Worm (Caenorhabditis elegans) whole organism, L3 larva: ENCODE measurements around the gene ZK418.11.

Experiments used
- R02D3.7 ChIP-seq: fragments of 150-350 bp; optimal IDR thresholded peaks from 2 replicates; lab custom pipeline; 2014; ENCODE audit warnings: missing biosample characterization, missing genetic modification characterization
- ceh-16 ChIP-seq: sonication (generic microtip); optimal IDR thresholded peaks from 2 replicates; lab custom pipeline; 2017; ENCODE audit warnings: missing biosample characterization, missing genetic modification characterization
- ceh-28 ChIP-seq: fragments of 150-350 bp; optimal IDR thresholded peaks from 2 replicates; lab custom pipeline; 2014; ENCODE audit warnings: missing biosample characterization, missing genetic modification reagents, missing genetic modification characterization
- ceh-82 ChIP-seq: fragments of 150-350 bp; optimal IDR thresholded peaks from 2 replicates; lab custom pipeline; 2014; ENCODE audit warnings: missing biosample characterization, missing genetic modification characterization
- ceh-9 ChIP-seq: sonication (generic microtip); optimal IDR thresholded peaks from 2 replicates; lab custom pipeline; 2018; ENCODE audit warnings: missing biosample characterization, missing genetic modification characterization
- daf-12 ChIP-seq: fragments of 150-350 bp; optimal IDR thresholded peaks from 2 replicates; lab custom pipeline; 2014; ENCODE audit warnings: missing biosample characterization, missing genetic modification reagents, missing genetic modification characterization
- egl-27 ChIP-seq: sonication (generic microtip); optimal IDR thresholded peaks from 4 replicates; lab custom pipeline; 2017; ENCODE audit warnings: missing biosample characterization, missing genetic modification reagents, missing genetic modification characterization
- egl-5 ChIP-seq: fragments of 150-350 bp; optimal IDR thresholded peaks from 2 replicates; lab custom pipeline; 2017; ENCODE audit warnings: missing biosample characterization, missing genetic modification reagents, missing genetic modification characterization, inconsistent platforms
- elt-1 ChIP-seq: fragments of 150-350 bp; optimal IDR thresholded peaks from 2 replicates; lab custom pipeline; 2014; ENCODE audit warnings: missing biosample characterization, missing genetic modification characterization
- elt-2 ChIP-seq: sonication (generic microtip); optimal IDR thresholded peaks from 2 replicates; lab custom pipeline; 2016; ENCODE audit warnings: missing genetic modification reagents, mild to moderate bottlenecking, missing genetic modification characterization, missing compliant biosample characterization
- elt-3 ChIP-seq, 3 experiments: fragments of 150-350 bp in 1 of 3; sonication (generic microtip) in 2 of 3; optimal IDR thresholded peaks; 2 replicates in 2 of 3; 4 replicates in 1 of 3; lab custom pipeline; 2014 to 2017; ENCODE audit warnings: missing biosample characterization in 3 of 3, missing genetic modification characterization in 3 of 3
- eor-1 ChIP-seq, 2 experiments: fragments of 150-350 bp; optimal IDR thresholded peaks; 2 replicates each; lab custom pipeline; 2014 to 2018; ENCODE audit warnings: missing biosample characterization in 2 of 2, missing genetic modification characterization in 2 of 2
- fkh-10 ChIP-seq: sonication (generic microtip); optimal IDR thresholded peaks from 2 replicates; lab custom pipeline; 2017; ENCODE audit warnings: missing biosample characterization, missing genetic modification reagents, missing genetic modification characterization
- fos-1 ChIP-seq: fragments of 150-350 bp; optimal IDR thresholded peaks from 2 replicates; lab custom pipeline; 2014; ENCODE audit warnings: missing biosample characterization, missing genetic modification characterization
- hmg-11 ChIP-seq: sonication (generic microtip); optimal IDR thresholded peaks from 2 replicates; lab custom pipeline; 2016; ENCODE audit warnings: missing genetic modification characterization, missing compliant biosample characterization
- jun-1 ChIP-seq: fragments of 150-350 bp; optimal IDR thresholded peaks from 2 replicates; lab custom pipeline; 2014; ENCODE audit warnings: missing biosample characterization, missing genetic modification reagents, missing genetic modification characterization
- lin-15B ChIP-seq: fragments of 150-350 bp; optimal IDR thresholded peaks from 2 replicates; lab custom pipeline; 2014; ENCODE audit warnings: missing biosample characterization, missing genetic modification characterization
- lin-39 ChIP-seq: fragments of 150-350 bp; optimal IDR thresholded peaks from 2 replicates; lab custom pipeline; 2018; ENCODE audit warnings: missing biosample characterization, missing genetic modification reagents, missing genetic modification characterization
- mdl-1 ChIP-seq: fragments of 150-350 bp; optimal IDR thresholded peaks from 2 replicates; lab custom pipeline; 2014; ENCODE audit warnings: missing biosample characterization, missing genetic modification characterization
- mml-1 ChIP-seq: fragments of 150-350 bp; sonication (generic microtip); optimal IDR thresholded peaks from 3 replicates; lab custom pipeline; 2014; ENCODE audit warnings: missing biosample characterization, missing genetic modification characterization
- nfya-1 ChIP-seq: sonication (generic microtip); optimal IDR thresholded peaks from 2 replicates; lab custom pipeline; 2017; ENCODE audit warnings: missing genetic modification characterization, mild to moderate bottlenecking, missing compliant biosample characterization, antibody characterized with exemption, moderate library complexity; ENCODE audit not compliant: insufficient read depth
- nhr-11 ChIP-seq: fragments of 150-350 bp; optimal IDR thresholded peaks from 2 replicates; lab custom pipeline; 2014; ENCODE audit warnings: missing biosample characterization, missing genetic modification characterization
- nhr-12 ChIP-seq: fragments of 150-350 bp; optimal IDR thresholded peaks from 2 replicates; lab custom pipeline; 2014; ENCODE audit warnings: missing biosample characterization, missing genetic modification characterization
- nhr-23 ChIP-seq: fragments of 150-350 bp; optimal IDR thresholded peaks from 2 replicates; lab custom pipeline; 2014; ENCODE audit warnings: missing biosample characterization, missing genetic modification reagents, missing genetic modification characterization
- nhr-237 ChIP-seq: fragments of 150-350 bp; optimal IDR thresholded peaks from 2 replicates; lab custom pipeline; 2014; ENCODE audit warnings: missing biosample characterization, missing genetic modification characterization
- nhr-25 ChIP-seq: sonication (generic microtip); optimal IDR thresholded peaks from 2 replicates; lab custom pipeline; 2017; ENCODE audit warnings: missing biosample characterization, missing genetic modification characterization
- nhr-43 ChIP-seq: sonication (generic microtip); optimal IDR thresholded peaks from 2 replicates; lab custom pipeline; 2016; ENCODE audit warnings: mild to moderate bottlenecking, missing genetic modification characterization, missing compliant biosample characterization; ENCODE audit not compliant: poor library complexity, severe bottlenecking
- nhr-67 ChIP-seq: fragments of 150-350 bp; optimal IDR thresholded peaks from 2 replicates; lab custom pipeline; 2014; ENCODE audit warnings: missing biosample characterization, missing genetic modification characterization
- pha-4 ChIP-seq: fragments of 150-350 bp; optimal IDR thresholded peaks from 2 replicates; lab custom pipeline; 2014; ENCODE audit warnings: missing biosample characterization, missing genetic modification reagents, missing genetic modification characterization
- pqm-1 ChIP-seq: fragments of 150-350 bp; optimal IDR thresholded peaks from 2 replicates; lab custom pipeline; 2017; ENCODE audit warnings: missing biosample characterization, missing genetic modification characterization, inconsistent platforms
- sea-2 ChIP-seq: fragments of 150-350 bp; sonication (generic microtip); optimal IDR thresholded peaks from 4 replicates; lab custom pipeline; 2014; ENCODE audit warnings: missing biosample characterization, missing genetic modification reagents, missing genetic modification characterization
- skn-1 ChIP-seq: fragments of 150-350 bp; optimal IDR thresholded peaks from 2 replicates; lab custom pipeline; 2014; ENCODE audit warnings: missing biosample characterization, missing genetic modification characterization
- unc-62 ChIP-seq: fragments of 150-350 bp; sonication (generic microtip); optimal IDR thresholded peaks from 4 replicates; lab custom pipeline; 2014; ENCODE audit warnings: missing biosample characterization, missing genetic modification reagents, missing genetic modification characterization
- zag-1 ChIP-seq: fragments of 150-350 bp; optimal IDR thresholded peaks from 2 replicates; lab custom pipeline; 2014; ENCODE audit warnings: missing biosample characterization, missing genetic modification characterization

The ZK418.11 gene

ce11 chrIII:7069981-7070380 is 30.1 kb upstream of the ZK418.11 start, which contains the start of gene tmem-17:
TSS of gene tmem-17 (plus strand) at chrIII:7070281.
- no peak for TF ChIP-seq R02D3.7 (tag; lab: Kevin White, UChicago)
- no peak for TF ChIP-seq mdl-1 (tag; lab: Kevin White, UChicago)
- no peak for TF ChIP-seq elt-2 (tag; lab: Kevin White, UChicago)
- no peak for TF ChIP-seq skn-1 (tag; lab: Kevin White, UChicago)
- no peak for TF ChIP-seq ceh-9 (tag; lab: Kevin White, UChicago)
- TF ChIP-seq fos-1 (tag; lab: Kevin White, UChicago): no peak
- TF ChIP-seq pqm-1 (tag; lab: Kevin White, UChicago): no peak
- TF ChIP-seq hmg-11 (tag; lab: Kevin White, UChicago): no peak
- TF ChIP-seq ceh-16 (tag; lab: Kevin White, UChicago): no peak
- no peak for TF ChIP-seq mml-1 (tag; lab: Kevin White, UChicago)
- TF ChIP-seq pha-4 (tag; lab: Kevin White, UChicago): no peak
- no peak for TF ChIP-seq nhr-11
- TF ChIP-seq lin-15B (tag; lab: Kevin White, UChicago): no peak
- TF ChIP-seq nfya-1: no peak
- no peak for TF ChIP-seq ceh-82 (tag; lab: Kevin White, UChicago)
- TF ChIP-seq egl-5 (tag; lab: Kevin White, UChicago): no peak
- no peak for TF ChIP-seq elt-1 (tag; lab: Kevin White, UChicago)
- TF ChIP-seq unc-62 (GFP tag; lab: Kevin White, UChicago): no peak
- no peak for TF ChIP-seq jun-1 (tag; lab: Kevin White, UChicago)

- TF ChIP-seq skn-1 (tag; lab: Kevin White, UChicago): no peak
Observed at ce11 chrIII:7072452-7072851, 27.6 kb upstream of the ZK418.11 start, which contains the start of gene lin-37. TSS of gene lin-37 (minus strand) at chrIII:7072552.

- no peak for TF ChIP-seq nhr-67 (tag; lab: Kevin White, UChicago)
- peak; percentile 62 for TF ChIP-seq lin-15B (tag; lab: Kevin White, UChicago)
- peak; percentile 63 for TF ChIP-seq pha-4 (tag; lab: Kevin White, UChicago)
- no peak for TF ChIP-seq nhr-43 (tag; lab: Kevin White, UChicago)
- peak; percentile 53 for TF ChIP-seq nfya-1
- TF ChIP-seq pqm-1 (tag; lab: Kevin White, UChicago): no peak
- TF ChIP-seq nhr-23 (tag; lab: Kevin White, UChicago): peak; percentile 34
- peak; percentile 14 for TF ChIP-seq nhr-25 (tag; lab: Kevin White, UChicago)
- peak; percentile 9 for TF ChIP-seq lin-39 (tag; lab: Kevin White, UChicago)
- TF ChIP-seq sea-2 (GFP tag; lab: Kevin White, UChicago): no peak
- peak; percentile 16 for TF ChIP-seq R02D3.7 (tag; lab: Kevin White, UChicago)
- peak; percentile 20 for TF ChIP-seq elt-2 (tag; lab: Kevin White, UChicago)
Observed at ce11 chrIII:7073801-7074386, 26.2 kb upstream of the ZK418.11 start, which contains the start of gene ZK418.5. TSS of gene ZK418.5 (minus strand) at chrIII:7073851.

- no peak for TF ChIP-seq ceh-28 (tag; lab: Kevin White, UChicago)
- no peak for TF ChIP-seq ceh-82 (tag; lab: Kevin White, UChicago)
- no peak for TF ChIP-seq skn-1 (tag; lab: Kevin White, UChicago)
- TF ChIP-seq eor-1 (tag; optimal IDR thresholded peaks at IDR 0.05; lab: Kevin White, UChicago): no peak
- no peak for TF ChIP-seq zag-1 (tag; lab: Kevin White, UChicago)
- TF ChIP-seq nhr-237 (tag; lab: Kevin White, UChicago): no peak
- no peak for TF ChIP-seq nhr-12 (tag; lab: Kevin White, UChicago)
- no peak for TF ChIP-seq elt-3 (tag; optimal IDR thresholded peaks at IDR 0.05; lab: Kevin White, UChicago)
- TF ChIP-seq egl-27: no peak
- TF ChIP-seq nhr-11: no peak
- no peak for TF ChIP-seq mml-1 (tag; lab: Kevin White, UChicago)
- TF ChIP-seq fkh-10 (GFP tag; lab: Kevin White, UChicago): no peak
- no peak for TF ChIP-seq daf-12
Observed at ce11 chrIII:7076386-7076785, 23.7 kb upstream of the ZK418.11 start, which contains the start of gene ZK418.13. TSS of gene ZK418.13 (minus strand) at chrIII:7076486.
